Worm (Caenorhabditis elegans) whole organism, midembryonic: ENCODE measurements around the gene egas-4.

Experiments used
- cog-1 ChIP-seq: sonication (generic microtip); optimal IDR thresholded peaks from 2 replicates; lab custom pipeline; 2016; ENCODE audit warnings: missing genetic modification characterization, missing compliant biosample characterization
- flt-1 ChIP-seq: fragments of 200-800 bp; sonication (Bioruptor generic); IDR thresholded peaks from 2 replicates; pipeline ENCODE4 v1.3.6; 2022; ENCODE audit warnings: missing genetic modification characterization, missing compliant biosample characterization

ce11 chrIV:7491464-7491863 lies 6.2 kb downstream of the egas-4 start, which contains the start of gene F55G1.1:
- TF ChIP-seq flt-1 (GFP tag; lab: Robert Waterston, UW), result no peak
- no peak for TF ChIP-seq cog-1 (tag; lab: Kevin White, UChicago)
